Fruit fly (Drosophila melanogaster): ENCODE data around the gene CG6149.
A peak's percentile ranks its signal among the peaks of the same experiment; 100 is the strongest.

DNA sequence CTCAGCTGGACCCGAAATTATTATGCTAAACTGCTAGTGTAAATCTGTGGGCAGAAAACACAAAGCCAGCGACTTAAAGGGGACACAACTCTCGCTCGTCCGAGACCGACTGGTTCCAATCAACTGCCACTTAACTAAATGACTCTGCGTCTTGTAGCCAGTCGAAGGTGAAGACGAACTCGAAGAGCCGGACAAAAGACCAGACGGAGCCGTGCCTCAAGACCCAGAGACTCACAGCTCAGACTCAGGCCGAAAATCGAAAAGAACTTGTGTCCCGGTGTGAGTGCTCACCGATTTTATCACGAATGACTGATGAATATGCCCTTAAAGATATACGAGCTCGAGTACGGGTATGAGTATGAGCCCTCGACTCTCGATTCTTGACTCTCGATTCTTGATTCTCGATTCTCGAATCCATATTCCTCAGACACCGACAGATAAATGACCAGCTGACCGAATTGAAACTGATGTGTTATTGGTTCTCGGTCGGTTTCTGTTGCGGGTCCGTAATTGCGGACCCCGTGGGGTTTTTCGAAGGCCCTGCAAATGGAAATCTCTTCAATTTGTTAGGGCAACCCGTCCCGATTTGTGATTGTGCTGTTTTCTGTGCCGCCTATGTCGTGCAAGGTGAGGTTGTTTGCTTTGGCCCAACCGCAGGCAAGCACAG is 28.6 kb downstream of the CG6149 start:
- no peak for TF ChIP-seq Gug (GFP tag; IDR thresholded peaks at IDR 0.05)
- no peak for TF ChIP-seq Smox (GFP tag; optimal IDR thresholded peaks at IDR 0.05)
- no peak for TF ChIP-seq net (GFP tag; optimal IDR thresholded peaks at IDR 0.05)
- TF ChIP-seq CG8632 (GFP tag; optimal IDR thresholded peaks at IDR 0.05) = no peak
- no peak for TF ChIP-seq Hr39 (GFP tag; optimal IDR thresholded peaks at IDR 0.05)
- no peak for TF ChIP-seq CG7368 (GFP tag; optimal IDR thresholded peaks at IDR 0.05)
- TF ChIP-seq CG1621 (tag; optimal IDR thresholded peaks at IDR 0.05) = peak; percentile 39
- TF ChIP-seq CG10669 (GFP tag; optimal IDR thresholded peaks at IDR 0.05) = no peak
- no peak for TF ChIP-seq CG34406 (GFP tag; optimal IDR thresholded peaks at IDR 0.05)
- TF ChIP-seq Hr38 (GFP tag; optimal IDR thresholded peaks at IDR 0.05) = no peak
- peak; percentile 32 for TF ChIP-seq Eip78C (GFP tag)
- no peak for TF ChIP-seq CG11762 (GFP tag; optimal IDR thresholded peaks at IDR 0.05; ENCODE audit: insufficient read depth)
- TF ChIP-seq CG6854 (GFP tag; optimal IDR thresholded peaks at IDR 0.05) = peak; percentile 17

Data from whole organism, prepupa.